Fruit fly (Drosophila melanogaster) whole organism, embryonic: Measurements from ENCODE around the gene gukh.

ENCODE experiments used
- ATbp ChIP-seq: fragments of 200-800 bp; sonication (Bioruptor generic); optimal IDR thresholded peaks from 2 replicates; lab custom pipeline; 2017; ENCODE audit warnings: missing biosample characterization, mild to moderate bottlenecking, missing genetic modification characterization, missing genetic modification reagents
- B-H2 ChIP-seq: fragments of 200-800 bp; sonication (Bioruptor generic); optimal IDR thresholded peaks from 2 replicates; lab custom pipeline; 2018; ENCODE audit warnings: missing biosample characterization, mild to moderate bottlenecking, missing genetic modification characterization
- CG10543 ChIP-seq: fragments of 200-800 bp; sonication (Bioruptor generic); optimal IDR thresholded peaks from 3 replicates; lab custom pipeline; 2017; ENCODE audit warnings: missing biosample characterization, mild to moderate bottlenecking, missing genetic modification characterization, moderate library complexity
- CG10654 ChIP-seq: fragments of 200-800 bp; sonication (Bioruptor generic); optimal IDR thresholded peaks from 2 replicates; lab custom pipeline; 2016; ENCODE audit warnings: missing biosample characterization, missing genetic modification characterization
- CG11456 ChIP-seq: fragments of 200-800 bp; sonication (Bioruptor generic); IDR thresholded peaks from 3 replicates; pipeline ENCODE4 v1.3.6; 2022; ENCODE audit warnings: missing biosample characterization, missing genetic modification characterization
- CG12155 ChIP-seq: fragments of 200-800 bp; sonication (Bioruptor generic); optimal IDR thresholded peaks from 3 replicates; lab custom pipeline; 2016; ENCODE audit warnings: missing biosample characterization, missing genetic modification characterization
- CG16863 ChIP-seq: fragments of 200-800 bp; sonication (Bioruptor generic); optimal IDR thresholded peaks from 3 replicates; lab custom pipeline; 2016; ENCODE audit warnings: missing biosample characterization, missing genetic modification characterization
- CG17328 ChIP-seq: fragments of 200-800 bp; sonication (Bioruptor generic); IDR thresholded peaks from 2 replicates; pipeline ENCODE4 v1.3.6; 2022; ENCODE audit warnings: missing biosample characterization, missing genetic modification characterization
- CG18764 ChIP-seq: fragments of 200-800 bp; sonication (Bioruptor generic); optimal IDR thresholded peaks from 3 replicates; lab custom pipeline; 2016; ENCODE audit warnings: missing biosample characterization, missing genetic modification characterization
- CG3065 ChIP-seq: fragments of 200-800 bp; sonication (Bioruptor generic); optimal IDR thresholded peaks from 2 replicates; lab custom pipeline; 2016; ENCODE audit warnings: missing biosample characterization, missing genetic modification characterization
- CG34224 ChIP-seq: fragments of 200-800 bp; sonication (Bioruptor generic); IDR thresholded peaks from 3 replicates; pipeline ENCODE4 v1.3.6; 2022; ENCODE audit warnings: missing biosample characterization, missing genetic modification characterization; ENCODE audit not compliant: partially characterized antibody
- CG3847 ChIP-seq: fragments of 200-800 bp; sonication (Bioruptor generic); IDR thresholded peaks from 2 replicates; pipeline ENCODE4 v1.3.6; 2022; ENCODE audit warnings: missing biosample characterization, missing genetic modification characterization
- CG4424 ChIP-seq: fragments of 200-800 bp; sonication (Bioruptor generic); optimal IDR thresholded peaks from 3 replicates; lab custom pipeline; 2016; ENCODE audit warnings: missing biosample characterization, missing genetic modification characterization
- CG4854 ChIP-seq: fragments of 200-800 bp; sonication (Bioruptor generic); optimal IDR thresholded peaks from 2 replicates; lab custom pipeline; 2016; ENCODE audit warnings: missing biosample characterization, missing genetic modification characterization, inconsistent platforms
- CG5180 ChIP-seq: fragments of 200-800 bp; sonication (Bioruptor generic); optimal IDR thresholded peaks from 3 replicates; lab custom pipeline; 2017; ENCODE audit warnings: missing biosample characterization, missing genetic modification characterization, mild to moderate bottlenecking, moderate library complexity, missing genetic modification reagents
- CG6254 ChIP-seq: fragments of 200-800 bp; sonication (Bioruptor generic); optimal IDR thresholded peaks from 3 replicates; lab custom pipeline; 2017; ENCODE audit warnings: mild to moderate bottlenecking, missing biosample characterization, missing genetic modification reagents, missing genetic modification characterization
- CG6813 ChIP-seq: fragments of 200-800 bp; sonication (Bioruptor generic); optimal IDR thresholded peaks from 2 replicates; lab custom pipeline; 2017; ENCODE audit warnings: missing biosample characterization, missing genetic modification characterization, mild to moderate bottlenecking, moderate library complexity, missing genetic modification reagents
- CG6854 ChIP-seq: fragments of 200-800 bp; sonication (Bioruptor generic); optimal IDR thresholded peaks from 3 replicates; lab custom pipeline; 2017; ENCODE audit warnings: missing biosample characterization, mild to moderate bottlenecking, missing genetic modification characterization
- CG7271 ChIP-seq: fragments of 200-800 bp; sonication (Bioruptor generic); optimal IDR thresholded peaks from 2 replicates; lab custom pipeline; 2018; ENCODE audit warnings: missing biosample characterization, mild to moderate bottlenecking, missing genetic modification characterization, moderate library complexity
- CG7928 ChIP-seq: fragments of 200-800 bp; sonication (Bioruptor generic); optimal IDR thresholded peaks from 2 replicates; lab custom pipeline; 2017; ENCODE audit warnings: missing biosample characterization, mild to moderate bottlenecking, missing genetic modification characterization
- CG8089 ChIP-seq: fragments of 200-800 bp; sonication (Bioruptor generic); optimal IDR thresholded peaks from 3 replicates; lab custom pipeline; 2016; ENCODE audit warnings: missing biosample characterization, missing genetic modification characterization
- CG8290 ChIP-seq, 3 experiments: fragments of 200-800 bp; sonication (Bioruptor generic); optimal IDR thresholded peaks; 2 replicates each; lab custom pipeline; 2016 to 2019; ENCODE audit warnings: missing biosample characterization in 3 of 3, missing genetic modification characterization in 3 of 3, mild to moderate bottlenecking in 2 of 3, moderate library complexity in 1 of 3
- Dbx ChIP-seq: fragments of 200-800 bp; sonication (Bioruptor generic); IDR thresholded peaks from 3 replicates; pipeline ENCODE4 v1.3.6; 2022; ENCODE audit warnings: missing biosample characterization, missing genetic modification characterization
- Dek ChIP-seq: fragments of 200-800 bp; sonication (Bioruptor generic); optimal IDR thresholded peaks from 3 replicates; lab custom pipeline; 2019; ENCODE audit warnings: missing biosample characterization, mild to moderate bottlenecking, missing genetic modification characterization, moderate library complexity
- E2f2 ChIP-seq: fragments of 200-800 bp; sonication (Bioruptor generic); IDR thresholded peaks from 2 replicates; pipeline ENCODE4 v1.3.6; 2022; ENCODE audit warnings: missing biosample characterization, missing genetic modification characterization
- NC2α ChIP-seq: fragments of 200-800 bp; sonication (Bioruptor generic); optimal IDR thresholded peaks from 2 replicates; lab custom pipeline; 2016; ENCODE audit warnings: missing biosample characterization, missing genetic modification characterization
- Opbp ChIP-seq: fragments of 200-800 bp; sonication (Bioruptor generic); IDR thresholded peaks from 3 replicates; pipeline ENCODE4 v1.3.6; 2022; ENCODE audit warnings: missing biosample characterization, missing genetic modification characterization; ENCODE audit not compliant: partially characterized antibody
- TFAM ChIP-seq: fragments of 200-800 bp; sonication (Bioruptor generic); optimal IDR thresholded peaks from 2 replicates; lab custom pipeline; 2017; ENCODE audit warnings: missing biosample characterization, missing genetic modification characterization, inconsistent platforms
- Usf ChIP-seq: fragments of 200-800 bp; sonication (Bioruptor generic); optimal IDR thresholded peaks from 2 replicates; lab custom pipeline; 2017; ENCODE audit warnings: missing genotype, missing biosample characterization, missing genetic modification characterization
- ap ChIP-seq: fragments of 200-800 bp; sonication (Bioruptor generic); IDR thresholded peaks from 2 replicates; pipeline ENCODE4 v1.3.6; 2022; ENCODE audit warnings: missing biosample characterization, missing genetic modification characterization
- croc ChIP-seq: fragments of 200-800 bp; sonication (Bioruptor generic); conservative IDR thresholded peaks from 3 replicates; pipeline ENCODE4 v1.3.6; 2022; ENCODE audit warnings: missing biosample characterization, missing genetic modification characterization
- danr ChIP-seq: fragments of 200-800 bp; sonication (Bioruptor generic); IDR thresholded peaks from 2 replicates; pipeline ENCODE4 v1.3.6; 2022; ENCODE audit warnings: missing biosample characterization, missing genetic modification characterization
- dpn ChIP-seq, 2 experiments: fragments of 200-800 bp; sonication (Bioruptor generic); optimal IDR thresholded peaks; 3 replicates each; lab custom pipeline; 2016; ENCODE audit warnings: missing biosample characterization in 2 of 2, missing genetic modification characterization in 2 of 2
- dysf ChIP-seq: fragments of 200-800 bp; sonication (Bioruptor generic); IDR thresholded peaks from 3 replicates; pipeline ENCODE4 v1.3.6; 2022; ENCODE audit warnings: missing biosample characterization, missing genetic modification characterization
- exex ChIP-seq: fragments of 200-800 bp; sonication (Bioruptor generic); optimal IDR thresholded peaks from 4 replicates; lab custom pipeline; 2018; ENCODE audit warnings: missing biosample characterization, mild to moderate bottlenecking, missing genetic modification characterization, moderate library complexity
- fru ChIP-seq: fragments of >200 bp; optimal IDR thresholded peaks from 2 replicates; lab custom pipeline; 2017
- gce ChIP-seq: fragments of 200-800 bp; sonication (Bioruptor generic); IDR thresholded peaks from 3 replicates; pipeline ENCODE4 v1.3.6; 2022; ENCODE audit warnings: missing biosample characterization, missing genetic modification characterization
- kay ChIP-seq: fragments of 200-800 bp; sonication (Bioruptor generic); optimal IDR thresholded peaks from 2 replicates; lab custom pipeline; 2016; ENCODE audit warnings: missing biosample characterization, missing genetic modification characterization
- klu ChIP-seq: fragments of 200-800 bp; sonication (Bioruptor generic); IDR thresholded peaks from 2 replicates; pipeline ENCODE4 v1.3.6; 2022; ENCODE audit warnings: missing biosample characterization, missing genetic modification characterization
- lmd ChIP-seq: fragments of 200-800 bp; sonication (Bioruptor generic); IDR thresholded peaks from 2 replicates; pipeline ENCODE4 v1.3.6; 2022; ENCODE audit warnings: missing biosample characterization, missing genetic modification characterization
- luna ChIP-seq: fragments of 200-800 bp; sonication (Bioruptor generic); optimal IDR thresholded peaks from 2 replicates; lab custom pipeline; 2016; ENCODE audit warnings: missing biosample characterization, missing genetic modification characterization
- mam ChIP-seq: fragments of 200-800 bp; sonication (Bioruptor generic); optimal IDR thresholded peaks from 3 replicates; lab custom pipeline; 2016; ENCODE audit warnings: missing biosample characterization, missing genetic modification characterization
- pnt ChIP-seq: fragments of 200-800 bp; sonication (Bioruptor generic); optimal IDR thresholded peaks from 3 replicates; lab custom pipeline; 2016; ENCODE audit warnings: missing biosample characterization, missing genetic modification characterization
- ranshi ChIP-seq: fragments of 200-800 bp; sonication (Bioruptor generic); IDR thresholded peaks from 2 replicates; pipeline ENCODE4 v1.3.6; 2022; ENCODE audit warnings: missing biosample characterization, missing genetic modification characterization
- run ChIP-seq: fragments of 200-800 bp; sonication (Bioruptor generic); optimal IDR thresholded peaks from 3 replicates; lab custom pipeline; 2018; ENCODE audit warnings: missing biosample characterization, mild to moderate bottlenecking, missing genetic modification characterization
- slou ChIP-seq: fragments of 200-800 bp; sonication (Bioruptor generic); optimal IDR thresholded peaks from 3 replicates; lab custom pipeline; 2016; ENCODE audit warnings: missing biosample characterization, missing genetic modification characterization
- twi ChIP-seq: fragments of 200-800 bp; optimal IDR thresholded peaks from 2 replicates; lab custom pipeline; 2019; ENCODE audit warnings: missing biosample characterization, mild to moderate bottlenecking, missing genetic modification characterization, moderate library complexity
- vvl ChIP-seq: fragments of 200-800 bp; sonication (Bioruptor generic); IDR thresholded peaks from 2 replicates; pipeline ENCODE4 v1.3.6; 2022; ENCODE audit warnings: missing biosample characterization, missing genetic modification characterization
- wdn ChIP-seq: fragments of 200-800 bp; sonication (Bioruptor generic); IDR thresholded peaks from 2 replicates; pipeline ENCODE4 v1.3.6; 2022; ENCODE audit warnings: missing biosample characterization, missing genetic modification characterization

The gukh gene

DNA sequence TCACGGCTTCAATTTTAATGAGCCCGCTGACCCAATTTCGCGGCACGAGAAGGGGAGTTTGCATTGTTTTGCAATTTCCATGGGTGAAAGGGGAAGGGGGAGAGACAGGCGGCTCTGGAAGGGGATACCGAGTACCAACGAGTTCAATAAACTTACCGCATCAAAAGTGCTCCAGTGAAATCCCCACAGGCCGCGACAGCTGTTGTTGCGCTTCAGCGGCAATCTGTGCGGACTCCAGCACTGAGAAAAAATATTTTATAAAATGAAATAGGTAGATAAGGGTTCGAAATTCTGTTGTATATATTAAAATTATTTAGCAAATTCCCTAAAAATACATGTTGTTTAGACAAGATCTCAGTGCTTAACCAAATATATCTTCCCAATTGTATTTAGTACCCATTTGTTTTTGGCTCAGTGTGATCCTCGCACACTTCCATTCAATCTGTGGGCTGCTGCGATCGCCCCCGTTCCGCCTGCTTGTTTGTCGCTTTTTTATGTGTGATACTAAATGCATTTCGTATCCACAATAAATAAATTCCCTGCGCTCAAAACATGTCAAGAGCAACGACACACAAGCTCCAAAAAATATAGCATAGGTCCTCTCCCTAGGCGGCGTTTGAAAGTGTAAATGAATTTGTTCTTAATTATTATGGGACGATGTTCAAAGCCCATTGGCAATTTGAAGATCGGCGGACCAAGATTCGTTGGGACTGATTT, 11.9 kb downstream of the gukh start (continued):
- TF ChIP-seq CG10543 (GFP tag; lab: Kevin White, UChicago), result no peak
- TF ChIP-seq Opbp (GFP tag; lab: Robert Waterston, UW), result no peak
- peak; percentile 40 for TF ChIP-seq mam
- TF ChIP-seq luna (GFP tag; lab: Kevin White, UChicago), result no peak
- peak; percentile 65; the same call in 1 of the 3 replicates for TF ChIP-seq gce (GFP tag; lab: Robert Waterston, UW)
- peak; percentile 82 for TF ChIP-seq dysf (GFP tag; lab: Robert Waterston, UW)
- peak; percentile 70 for TF ChIP-seq CG5180 (GFP tag; lab: Kevin White, UChicago)
- peak; percentile 68 to 76 for TF ChIP-seq dpn (GFP tag; optimal IDR thresholded peaks at IDR 0.05; lab: Kevin White, UChicago)
- TF ChIP-seq ATbp (GFP tag; lab: Kevin White, UChicago), result peak; percentile 84
- peak; percentile 84 for TF ChIP-seq CG6254 (GFP tag; lab: Kevin White, UChicago)
- TF ChIP-seq CG6854 (GFP tag; lab: Kevin White, UChicago), result peak; percentile 19
- peak; percentile 48 for TF ChIP-seq Dek (tag; lab: Kevin White, UChicago)
- peak; percentile 60 for TF ChIP-seq CG4854 (GFP tag; lab: Kevin White, UChicago)
- TF ChIP-seq CG17328 (GFP tag; lab: Robert Waterston, UW), result peak; percentile 87
- peak; percentile 52 for TF ChIP-seq CG8089 (GFP tag; lab: Kevin White, UChicago)
- peak; percentile 68 for TF ChIP-seq CG16863 (GFP tag; lab: Kevin White, UChicago)
- TF ChIP-seq wdn (GFP tag; lab: Robert Waterston, UW), result 0 out of 2 replicates have a peak, but pooled peaks have one; percentile 26
- peak; percentile 49 for TF ChIP-seq TFAM (GFP tag; lab: Kevin White, UChicago)
- TF ChIP-seq CG3847 (GFP tag; lab: Robert Waterston, UW), result 0 out of 2 replicates have a peak, but pooled peaks have one; percentile 22
- TF ChIP-seq CG7271 (tag; lab: Kevin White, UChicago), result peak; percentile 12
- TF ChIP-seq CG12155 (GFP tag; lab: Kevin White, UChicago), result peak; percentile 33
- no peak for TF ChIP-seq B-H2
- peak; percentile 22 for TF ChIP-seq CG3065 (GFP tag; lab: Kevin White, UChicago)
- TF ChIP-seq CG10654 (GFP tag; lab: Kevin White, UChicago), result peak; percentile 55
- no peak for TF ChIP-seq exex (tag; lab: Kevin White, UChicago)
- TF ChIP-seq ap (GFP tag; lab: Robert Waterston, UW), result peak; percentile 81
- TF ChIP-seq CG6813 (GFP tag; lab: Kevin White, UChicago), result peak; percentile 54
- peak; percentile 76 for TF ChIP-seq croc (GFP tag; lab: Robert Waterston, UW)
- no peak for TF ChIP-seq NC2α
- TF ChIP-seq CG34224 (GFP tag; lab: Robert Waterston, UW), result no peak
- TF ChIP-seq pnt (GFP tag; lab: Kevin White, UChicago), result no peak
- TF ChIP-seq twi (tag; lab: Kevin White, UChicago), result peak; percentile 73
- TF ChIP-seq CG11456 (GFP tag; lab: Robert Waterston, UW), result peak; percentile 71; the same call in 1 of the 3 replicates
- peak; percentile 85 for TF ChIP-seq vvl (GFP tag; lab: Robert Waterston, UW)
- TF ChIP-seq CG4424 (GFP tag; lab: Kevin White, UChicago), result peak; percentile 82
- TF ChIP-seq E2f2 (GFP tag; lab: Robert Waterston, UW), result peak; percentile 47
- TF ChIP-seq slou, result peak; percentile 20
- TF ChIP-seq ranshi (GFP tag; lab: Robert Waterston, UW), result peak; percentile 79; the same call in 1 of the 2 replicates
- TF ChIP-seq run (tag; lab: Kevin White, UChicago), result peak; percentile 64
- TF ChIP-seq kay, result peak; percentile 27
- no peak for TF ChIP-seq CG7928
- TF ChIP-seq CG8290 (GFP tag; optimal IDR thresholded peaks at IDR 0.05; lab: Kevin White, UChicago), result peak; percentile 7
- TF ChIP-seq CG8290 (tag; optimal IDR thresholded peaks at IDR 0.05; lab: Kevin White, UChicago), result no peak
- TF ChIP-seq lmd (GFP tag; lab: Robert Waterston, UW), result peak; percentile 79
- TF ChIP-seq fru (lab: Kevin White, UChicago), result no peak
- 0 out of 3 replicates have a peak, but pooled peaks have one; percentile 33 for TF ChIP-seq Dbx
- TF ChIP-seq CG18764 (GFP tag; lab: Kevin White, UChicago), result peak; percentile 74
- TF ChIP-seq Usf (GFP tag; lab: Kevin White, UChicago), result peak; percentile 4
- TF ChIP-seq klu (GFP tag; lab: Robert Waterston, UW), result 0 out of 2 replicates have a peak, but pooled peaks have one; percentile 38
- TF ChIP-seq danr (GFP tag; lab: Robert Waterston, UW), result peak; percentile 73
